Fruit fly (Drosophila melanogaster) whole organism: ENCODE data around the gene bel.

Experiments
- CG8478 ChIP-seq: fragments of >200 bp; optimal IDR thresholded peaks from 2 replicates; lab custom pipeline; 2018; ENCODE audit warnings: inconsistent platforms
- Dll ChIP-seq: fragments of >200 bp; optimal IDR thresholded peaks from 2 replicates; lab custom pipeline; 2017
- EcR ChIP-seq, 2 experiments: fragments of >200 bp; optimal IDR thresholded peaks; 2 replicates each; lab custom pipeline; 2017; ENCODE audit warnings: missing biosample characterization in 2 of 2, missing genetic modification characterization in 2 of 2, missing genetic modification reagents in 2 of 2
- pan ChIP-seq: fragments of >200 bp; optimal IDR thresholded peaks from 2 replicates; lab custom pipeline; 2017
- usp ChIP-seq: fragments of >200 bp; optimal IDR thresholded peaks from 2 replicates; lab custom pipeline; 2017; ENCODE audit warnings: missing biosample characterization, missing genetic modification characterization, mixed read lengths

dm6 chr3R:8619089-8619488 lies 41.5 kb downstream of the bel start:
- TF ChIP-seq Dll (no peak), pan (lab: Kevin White, UChicago) (no peak), usp (no peak), CG8478 (lab: Kevin White, UChicago) (no peak), EcR (GFP tag; optimal IDR thresholded peaks at IDR 0.05; lab: Kevin White, UChicago) (no peak)
